Fruit fly (Drosophila melanogaster) whole organism, embryonic: ENCODE measurements around the gene CG43095.

ENCODE experiments used
- CG10431 ChIP-seq: fragments of 200-800 bp; sonication (Bioruptor generic); optimal IDR thresholded peaks from 3 replicates; lab custom pipeline; 2018; ENCODE audit warnings: missing biosample characterization, mild to moderate bottlenecking, missing genetic modification characterization
- CG11695 ChIP-seq: fragments of 200-800 bp; sonication (Bioruptor generic); IDR thresholded peaks from 3 replicates; pipeline ENCODE4 v1.3.6; 2022; ENCODE audit warnings: missing biosample characterization, missing genetic modification characterization
- CG12155 ChIP-seq: fragments of 200-800 bp; sonication (Bioruptor generic); optimal IDR thresholded peaks from 3 replicates; lab custom pipeline; 2016; ENCODE audit warnings: missing biosample characterization, missing genetic modification characterization
- CG13287 ChIP-seq: fragments of 200-800 bp; sonication (Bioruptor generic); IDR thresholded peaks from 2 replicates; pipeline ENCODE4 v1.3.6; 2022; ENCODE audit warnings: missing biosample characterization, missing genetic modification characterization; ENCODE audit not compliant: partially characterized antibody
- CG14050 ChIP-seq: fragments of 200-800 bp; sonication (Bioruptor generic); IDR thresholded peaks from 3 replicates; pipeline ENCODE4 v1.3.6; 2022; ENCODE audit warnings: missing biosample characterization, missing genetic modification characterization
- CG15269 ChIP-seq: fragments of 200-800 bp; sonication (Bioruptor generic); optimal IDR thresholded peaks from 2 replicates; lab custom pipeline; 2018; ENCODE audit warnings: missing biosample characterization, mild to moderate bottlenecking, missing genetic modification characterization, moderate library complexity
- CG16813 ChIP-seq: fragments of 200-800 bp; sonication (Bioruptor generic); IDR thresholded peaks from 3 replicates; pipeline ENCODE4 v1.3.6; 2022; ENCODE audit warnings: missing biosample characterization, missing genetic modification characterization; ENCODE audit not compliant: partially characterized antibody
- CG2116 ChIP-seq: fragments of 200-800 bp; sonication (Bioruptor generic); optimal IDR thresholded peaks from 3 replicates; lab custom pipeline; 2018; ENCODE audit warnings: missing biosample characterization, mild to moderate bottlenecking, missing genetic modification characterization
- CG30020 ChIP-seq: fragments of 200-800 bp; optimal IDR thresholded peaks from 2 replicates; lab custom pipeline; 2019; ENCODE audit warnings: missing biosample characterization, mild to moderate bottlenecking, missing genetic modification characterization, moderate library complexity
- CG3065 ChIP-seq: fragments of 200-800 bp; sonication (Bioruptor generic); optimal IDR thresholded peaks from 2 replicates; lab custom pipeline; 2016; ENCODE audit warnings: missing biosample characterization, missing genetic modification characterization
- CG33557 ChIP-seq: fragments of 200-800 bp; sonication (Bioruptor generic); optimal IDR thresholded peaks from 2 replicates; lab custom pipeline; 2019; ENCODE audit warnings: missing biosample characterization, mild to moderate bottlenecking, missing genetic modification characterization, moderate library complexity
- CG43689 ChIP-seq: fragments of 200-800 bp; sonication (Bioruptor generic); IDR thresholded peaks from 2 replicates; pipeline ENCODE4 v1.3.6; 2022; ENCODE audit warnings: missing biosample characterization, missing genetic modification characterization
- CG4617 ChIP-seq: fragments of 200-800 bp; sonication (Bioruptor generic); optimal IDR thresholded peaks from 3 replicates; lab custom pipeline; 2016; ENCODE audit warnings: missing biosample characterization, missing genetic modification characterization, borderline replicate concordance
- CG9797 ChIP-seq: fragments of 200-800 bp; sonication (Bioruptor generic); optimal IDR thresholded peaks from 3 replicates; lab custom pipeline; 2018; ENCODE audit warnings: missing biosample characterization, mild to moderate bottlenecking, missing genetic modification characterization
- CrebB ChIP-seq: fragments of 200-800 bp; sonication (Bioruptor generic); optimal IDR thresholded peaks from 3 replicates; lab custom pipeline; 2018; ENCODE audit warnings: missing biosample characterization, mild to moderate bottlenecking, missing genetic modification characterization
- Dp ChIP-seq: fragments of 200-800 bp; sonication (Bioruptor generic); optimal IDR thresholded peaks from 2 replicates; lab custom pipeline; 2018; ENCODE audit warnings: missing biosample characterization, mild to moderate bottlenecking, missing genetic modification characterization, moderate library complexity
- Ets97D ChIP-seq: fragments of 200-800 bp; sonication (Bioruptor generic); optimal IDR thresholded peaks from 3 replicates; lab custom pipeline; 2016; ENCODE audit warnings: missing biosample characterization, missing genetic modification characterization
- HLHmδ ChIP-seq: fragments of 200-800 bp; sonication (Bioruptor generic); optimal IDR thresholded peaks from 2 replicates; lab custom pipeline; 2018; ENCODE audit warnings: missing biosample characterization, mild to moderate bottlenecking, missing genetic modification characterization, moderate library complexity
- Hr39 ChIP-seq: fragments of >200 bp; optimal IDR thresholded peaks from 2 replicates; lab custom pipeline; 2017
- MBD-R2 ChIP-seq: fragments of 200-800 bp; sonication (Bioruptor generic); IDR thresholded peaks from 2 replicates; pipeline ENCODE4 v1.3.6; 2022; ENCODE audit warnings: missing biosample characterization, missing genetic modification characterization
- Med ChIP-seq: fragments of 200-800 bp; sonication (Bioruptor generic); peaks from one replicate; lab custom pipeline; 2016; ENCODE audit warnings: missing biosample characterization, missing genetic modification characterization, mild to moderate bottlenecking, inconsistent platforms, moderate library complexity
- Myb ChIP-seq: fragments of 200-800 bp; sonication (Bioruptor generic); optimal IDR thresholded peaks from 2 replicates; lab custom pipeline; 2016; ENCODE audit warnings: missing biosample characterization, missing genetic modification characterization
- NC2α ChIP-seq: fragments of 200-800 bp; sonication (Bioruptor generic); optimal IDR thresholded peaks from 2 replicates; lab custom pipeline; 2016; ENCODE audit warnings: missing biosample characterization, missing genetic modification characterization
- Six4 ChIP-seq: fragments of 200-800 bp; sonication (Bioruptor generic); optimal IDR thresholded peaks from 2 replicates; lab custom pipeline; 2016; ENCODE audit warnings: missing biosample characterization, missing genetic modification characterization
- Taf1 ChIP-seq: fragments of 200-800 bp; sonication (Bioruptor generic); IDR thresholded peaks from 2 replicates; pipeline ENCODE4 v1.3.6; 2022; ENCODE audit warnings: missing biosample characterization, missing genetic modification characterization
- abd-A ChIP-seq: fragments of 200-800 bp; sonication (Bioruptor generic); optimal IDR thresholded peaks from 3 replicates; lab custom pipeline; 2019; ENCODE audit warnings: missing biosample characterization, mild to moderate bottlenecking, missing genetic modification characterization, moderate library complexity
- ac ChIP-seq: fragments of 200-800 bp; sonication (Bioruptor generic); optimal IDR thresholded peaks from 3 replicates; lab custom pipeline; 2017; ENCODE audit warnings: missing biosample characterization, mild to moderate bottlenecking, missing genetic modification characterization
- ato ChIP-seq: fragments of 200-800 bp; sonication (Bioruptor generic); IDR thresholded peaks from 2 replicates; pipeline ENCODE4 v1.3.6; 2022; ENCODE audit warnings: missing biosample characterization, missing genetic modification characterization; ENCODE audit not compliant: partially characterized antibody
- chinmo ChIP-seq: fragments of 200-800 bp; sonication (Bioruptor generic); IDR thresholded peaks from 4 replicates; pipeline ENCODE4 v1.3.6; 2022; ENCODE audit warnings: missing biosample characterization, missing genetic modification characterization; ENCODE audit not compliant: partially characterized antibody
- chm ChIP-seq: fragments of 200-800 bp; sonication (Bioruptor generic); IDR thresholded peaks from 2 replicates; pipeline ENCODE4 v1.3.6; 2022; ENCODE audit warnings: missing biosample characterization, missing genetic modification characterization
- croc ChIP-seq: fragments of 200-800 bp; sonication (Bioruptor generic); conservative IDR thresholded peaks from 3 replicates; pipeline ENCODE4 v1.3.6; 2022; ENCODE audit warnings: missing biosample characterization, missing genetic modification characterization
- crp ChIP-seq, 2 experiments: fragments of 200-800 bp; sonication (Bioruptor generic); optimal IDR thresholded peaks; 2 replicates in 1 of 2; 3 replicates in 1 of 2; lab custom pipeline; 2017; ENCODE audit warnings: missing biosample characterization in 2 of 2, missing genetic modification characterization in 2 of 2, mild to moderate bottlenecking in 1 of 2, moderate library complexity in 1 of 2
- dmrt11E ChIP-seq: fragments of 200-800 bp; sonication (Bioruptor generic); optimal IDR thresholded peaks from 3 replicates; lab custom pipeline; 2018; ENCODE audit warnings: missing biosample characterization, mild to moderate bottlenecking, missing genetic modification characterization, moderate library complexity
- ems ChIP-seq: fragments of 200-800 bp; sonication (Bioruptor generic); optimal IDR thresholded peaks from 3 replicates; lab custom pipeline; 2016; ENCODE audit warnings: missing biosample characterization, missing genetic modification characterization
- esg ChIP-seq: fragments of 200-800 bp; sonication (Bioruptor generic); conservative IDR thresholded peaks from 2 replicates; pipeline ENCODE4 v1.3.6; 2022; ENCODE audit warnings: missing biosample characterization, missing genetic modification characterization
- gfzf ChIP-seq: fragments of 200-800 bp; sonication (Bioruptor generic); optimal IDR thresholded peaks from 2 replicates; lab custom pipeline; 2016; ENCODE audit warnings: missing biosample characterization, mild to moderate bottlenecking, missing genetic modification characterization, moderate library complexity
- ind ChIP-seq: fragments of 200-800 bp; sonication (Bioruptor generic); optimal IDR thresholded peaks from 3 replicates; lab custom pipeline; 2016; ENCODE audit warnings: missing biosample characterization, missing genetic modification characterization
- kah ChIP-seq: fragments of 200-800 bp; sonication (Bioruptor generic); optimal IDR thresholded peaks from 2 replicates; lab custom pipeline; 2018; ENCODE audit warnings: missing biosample characterization, mild to moderate bottlenecking, missing genetic modification characterization
- kay ChIP-seq: fragments of 200-800 bp; sonication (Bioruptor generic); optimal IDR thresholded peaks from 2 replicates; lab custom pipeline; 2016; ENCODE audit warnings: missing biosample characterization, missing genetic modification characterization
- ken ChIP-seq: fragments of 200-800 bp; sonication (Bioruptor generic); IDR thresholded peaks from 3 replicates; pipeline ENCODE4 v1.3.6; 2022; ENCODE audit warnings: missing biosample characterization, missing genetic modification characterization
- onecut ChIP-seq: fragments of 200-800 bp; sonication (Bioruptor generic); IDR thresholded peaks from 2 replicates; pipeline ENCODE4 v1.3.6; 2022; ENCODE audit warnings: missing biosample characterization, missing genetic modification characterization
- otp ChIP-seq: fragments of 200-800 bp; sonication (Bioruptor generic); IDR thresholded peaks from 3 replicates; pipeline ENCODE4, ENCODE4 v1.3.6; 2022; ENCODE audit warnings: missing biosample characterization, missing genetic modification characterization
- rib ChIP-seq: fragments of 200-800 bp; sonication (Bioruptor generic); IDR thresholded peaks from 2 replicates; pipeline ENCODE4 v1.3.6; 2022; ENCODE audit warnings: missing biosample characterization, missing genetic modification characterization
- tio ChIP-seq: fragments of 200-800 bp; sonication (Bioruptor generic); optimal IDR thresholded peaks from 2 replicates; lab custom pipeline; 2017; ENCODE audit warnings: missing biosample characterization, missing genetic modification characterization, inconsistent platforms
- trem ChIP-seq: fragments of 200-800 bp; optimal IDR thresholded peaks from 3 replicates; lab custom pipeline; 2019; ENCODE audit warnings: missing biosample characterization, mild to moderate bottlenecking, missing genetic modification characterization, moderate library complexity
- zfh1 ChIP-seq: fragments of 200-800 bp; sonication (Bioruptor generic); IDR thresholded peaks from 3 replicates; pipeline ENCODE4 v1.3.6; 2022; ENCODE audit warnings: missing biosample characterization, missing genetic modification characterization

The CG43095 gene

DNA sequence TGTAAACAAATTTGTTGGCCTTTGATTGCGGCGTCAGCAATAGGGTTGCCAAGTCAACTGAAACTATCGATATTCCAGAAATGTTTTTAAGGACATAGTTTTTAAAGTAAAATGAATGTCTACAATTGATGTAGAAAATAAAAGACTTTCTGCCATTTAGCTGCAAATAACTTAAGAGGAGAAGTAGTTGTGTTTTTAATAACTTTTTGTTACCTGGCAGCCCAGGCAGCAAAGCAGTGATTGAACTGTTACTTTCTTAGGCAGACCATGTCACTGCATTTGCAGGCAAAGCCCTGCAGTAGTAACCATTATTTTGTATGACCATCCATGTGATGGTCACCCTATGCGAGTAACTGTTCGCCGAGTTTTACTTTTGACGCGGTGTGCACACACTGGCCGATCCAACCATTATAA is 21.0 kb downstream of the CG43095 start, which contains the start of the genes rumi, CG7029 and Usp12-46 (continued):
- TF ChIP-seq ken (GFP tag; lab: Robert Waterston, UW) (peak; percentile 89), chinmo (GFP tag; lab: Robert Waterston, UW) (peak; percentile 86; the same call in 3 of the 4 replicates), CG10431 (GFP tag; lab: Kevin White, UChicago) (peak; percentile 64), CG30020 (tag; lab: Kevin White, UChicago) (peak; percentile 65), CG33557 (GFP tag; lab: Kevin White, UChicago) (peak; percentile 84), CG16813 (peak; percentile 81), otp (peak; percentile 72; the same call in 2 of the 3 replicates), Taf1 (peak; percentile 53; the same call in 1 of the 2 replicates), Six4 (peak; percentile 65), trem (tag; lab: Kevin White, UChicago) (peak; percentile 83), dmrt11E (peak; percentile 87)

- TF ChIP-seq chm (0 out of 2 replicates have a peak, but pooled peaks have one; percentile 10), CG14050 (GFP tag; lab: Robert Waterston, UW) (no peak), abd-A (tag; lab: Kevin White, UChicago) (no peak), kah (GFP tag; lab: Kevin White, UChicago) (peak; percentile 98), CG15269 (tag; lab: Kevin White, UChicago) (no peak), kay (GFP tag; lab: Kevin White, UChicago) (no peak), CG12155 (GFP tag; lab: Kevin White, UChicago) (no peak), esg (GFP tag; lab: Robert Waterston, UW) (no peak), Myb (GFP tag; lab: Kevin White, UChicago) (no peak), Hr39 (no peak), onecut (GFP tag; lab: Robert Waterston, UW) (no peak), CG3065 (no peak)
Observed at dm6 chr3R:22750039-22750438, 21.5 kb downstream of the CG43095 start.

dm6 chr3R:22748956-22749355 is 22.6 kb downstream of the CG43095 start, which contains the start of gene CG31139:
Gene CG31139 (minus strand): TSS chr3R:22749056.
- TF ChIP-seq Med (GFP tag; lab: Kevin White, UChicago) (peak; percentile 3), tio (GFP tag; lab: Kevin White, UChicago) (no peak)

dm6 chr3R:22747423-22748090 is 24.0 kb downstream of the CG43095 start, which contains the start of gene CG17141:
Gene CG17141 (minus strand): TSS chr3R:22747599.
- peak; percentile 97 for TF ChIP-seq Dp (GFP tag; lab: Kevin White, UChicago)
- TF ChIP-seq gfzf (GFP tag; lab: Kevin White, UChicago) = peak; percentile 42
- TF ChIP-seq MBD-R2 (GFP tag; lab: Robert Waterston, UW) = peak; percentile 97
- TF ChIP-seq NC2α (GFP tag; lab: Kevin White, UChicago) = no peak
- TF ChIP-seq zfh1 = no peak
- no peak for TF ChIP-seq CG43689 (GFP tag; lab: Robert Waterston, UW)
- peak; percentile 31 for TF ChIP-seq Ets97D
- TF ChIP-seq CG4617 = peak; percentile 28
- TF ChIP-seq crp (GFP tag; optimal IDR thresholded peaks at IDR 0.05; lab: Kevin White, UChicago) = peak; percentile 71 to 96
- no peak for TF ChIP-seq ems
- TF ChIP-seq HLHmδ (GFP tag; lab: Kevin White, UChicago) = peak; percentile 70
- TF ChIP-seq CG9797 (GFP tag; lab: Kevin White, UChicago) = peak; percentile 52
- peak; percentile 87 for TF ChIP-seq Myb (GFP tag; lab: Kevin White, UChicago)
- no peak for TF ChIP-seq croc (GFP tag; lab: Robert Waterston, UW)
- peak; percentile 21 for TF ChIP-seq CrebB (tag; lab: Kevin White, UChicago)
- TF ChIP-seq ind (GFP tag; lab: Kevin White, UChicago) = no peak
- TF ChIP-seq CG11695 = 0 out of 3 replicates have a peak, but pooled peaks have one; percentile 13
- TF ChIP-seq CG13287 (GFP tag; lab: Robert Waterston, UW) = peak; percentile 60
- TF ChIP-seq ato (GFP tag; lab: Robert Waterston, UW) = peak; percentile 61
- TF ChIP-seq ac = no peak
- TF ChIP-seq CG2116 (GFP tag; lab: Kevin White, UChicago) = peak; percentile 32
- TF ChIP-seq rib (GFP tag; lab: Robert Waterston, UW) = no peak
